Worm (Caenorhabditis elegans) whole organism, L3 larva: ENCODE measurements around the gene nas-27.

Experiments
- ZK546.5 ChIP-seq: sonication (generic microtip); optimal IDR thresholded peaks from 2 replicates; lab custom pipeline; 2017; ENCODE audit warnings: missing biosample characterization, missing genetic modification characterization
- aly-2 ChIP-seq: fragments of 150-350 bp; optimal IDR thresholded peaks from 2 replicates; lab custom pipeline; 2014; ENCODE audit warnings: missing biosample characterization, missing genetic modification characterization
- ama-1 ChIP-seq: fragments of 150-350 bp; optimal IDR thresholded peaks from 2 replicates; lab custom pipeline; 2018
- ceh-16 ChIP-seq: sonication (generic microtip); optimal IDR thresholded peaks from 2 replicates; lab custom pipeline; 2017; ENCODE audit warnings: missing biosample characterization, missing genetic modification characterization
- ceh-28 ChIP-seq: fragments of 150-350 bp; optimal IDR thresholded peaks from 2 replicates; lab custom pipeline; 2014; ENCODE audit warnings: missing biosample characterization, missing genetic modification reagents, missing genetic modification characterization
- ceh-82 ChIP-seq: fragments of 150-350 bp; optimal IDR thresholded peaks from 2 replicates; lab custom pipeline; 2014; ENCODE audit warnings: missing biosample characterization, missing genetic modification characterization
- ceh-9 ChIP-seq: sonication (generic microtip); optimal IDR thresholded peaks from 2 replicates; lab custom pipeline; 2018; ENCODE audit warnings: missing biosample characterization, missing genetic modification characterization
- egl-27 ChIP-seq: sonication (generic microtip); optimal IDR thresholded peaks from 4 replicates; lab custom pipeline; 2017; ENCODE audit warnings: missing biosample characterization, missing genetic modification reagents, missing genetic modification characterization
- egl-5 ChIP-seq: fragments of 150-350 bp; optimal IDR thresholded peaks from 2 replicates; lab custom pipeline; 2017; ENCODE audit warnings: missing biosample characterization, missing genetic modification reagents, missing genetic modification characterization, inconsistent platforms
- elt-1 ChIP-seq: fragments of 150-350 bp; optimal IDR thresholded peaks from 2 replicates; lab custom pipeline; 2014; ENCODE audit warnings: missing biosample characterization, missing genetic modification characterization
- elt-2 ChIP-seq: sonication (generic microtip); optimal IDR thresholded peaks from 2 replicates; lab custom pipeline; 2016; ENCODE audit warnings: missing genetic modification reagents, mild to moderate bottlenecking, missing genetic modification characterization, missing compliant biosample characterization
- elt-3 ChIP-seq, 3 experiments: fragments of 150-350 bp in 1 of 3; sonication (generic microtip) in 2 of 3; optimal IDR thresholded peaks; 2 replicates in 2 of 3; 4 replicates in 1 of 3; lab custom pipeline; 2014 to 2017; ENCODE audit warnings: missing biosample characterization in 3 of 3, missing genetic modification characterization in 3 of 3
- fkh-10 ChIP-seq: sonication (generic microtip); optimal IDR thresholded peaks from 2 replicates; lab custom pipeline; 2017; ENCODE audit warnings: missing biosample characterization, missing genetic modification reagents, missing genetic modification characterization
- fkh-2 ChIP-seq: fragments of 150-350 bp; optimal IDR thresholded peaks from 2 replicates; lab custom pipeline; 2014; ENCODE audit warnings: missing biosample characterization, missing genetic modification reagents, missing genetic modification characterization
- hmg-11 ChIP-seq: sonication (generic microtip); optimal IDR thresholded peaks from 2 replicates; lab custom pipeline; 2016; ENCODE audit warnings: missing genetic modification characterization, missing compliant biosample characterization
- jun-1 ChIP-seq: fragments of 150-350 bp; optimal IDR thresholded peaks from 2 replicates; lab custom pipeline; 2014; ENCODE audit warnings: missing biosample characterization, missing genetic modification reagents, missing genetic modification characterization
- lin-39 ChIP-seq: fragments of 150-350 bp; optimal IDR thresholded peaks from 2 replicates; lab custom pipeline; 2018; ENCODE audit warnings: missing biosample characterization, missing genetic modification reagents, missing genetic modification characterization
- lsy-12 ChIP-seq: sonication (generic microtip); optimal IDR thresholded peaks from 2 replicates; lab custom pipeline; 2016; ENCODE audit warnings: mild to moderate bottlenecking, missing genetic modification characterization, missing compliant biosample characterization
- mdl-1 ChIP-seq: fragments of 150-350 bp; optimal IDR thresholded peaks from 2 replicates; lab custom pipeline; 2014; ENCODE audit warnings: missing biosample characterization, missing genetic modification characterization
- mml-1 ChIP-seq: fragments of 150-350 bp; sonication (generic microtip); optimal IDR thresholded peaks from 3 replicates; lab custom pipeline; 2014; ENCODE audit warnings: missing biosample characterization, missing genetic modification characterization
- nhr-11 ChIP-seq: fragments of 150-350 bp; optimal IDR thresholded peaks from 2 replicates; lab custom pipeline; 2014; ENCODE audit warnings: missing biosample characterization, missing genetic modification characterization
- nhr-23 ChIP-seq: fragments of 150-350 bp; optimal IDR thresholded peaks from 2 replicates; lab custom pipeline; 2014; ENCODE audit warnings: missing biosample characterization, missing genetic modification reagents, missing genetic modification characterization
- nhr-237 ChIP-seq: fragments of 150-350 bp; optimal IDR thresholded peaks from 2 replicates; lab custom pipeline; 2014; ENCODE audit warnings: missing biosample characterization, missing genetic modification characterization
- nhr-25 ChIP-seq: sonication (generic microtip); optimal IDR thresholded peaks from 2 replicates; lab custom pipeline; 2017; ENCODE audit warnings: missing biosample characterization, missing genetic modification characterization
- nhr-28 ChIP-seq: fragments of 150-350 bp; optimal IDR thresholded peaks from 2 replicates; lab custom pipeline; 2014; ENCODE audit warnings: missing biosample characterization, missing genetic modification characterization
- nhr-43 ChIP-seq: sonication (generic microtip); optimal IDR thresholded peaks from 2 replicates; lab custom pipeline; 2016; ENCODE audit warnings: mild to moderate bottlenecking, missing genetic modification characterization, missing compliant biosample characterization; ENCODE audit not compliant: poor library complexity, severe bottlenecking
- nhr-67 ChIP-seq: fragments of 150-350 bp; optimal IDR thresholded peaks from 2 replicates; lab custom pipeline; 2014; ENCODE audit warnings: missing biosample characterization, missing genetic modification characterization
- nhr-76 ChIP-seq: fragments of 150-350 bp; sonication (generic microtip); optimal IDR thresholded peaks from 5 replicates; lab custom pipeline; 2014; ENCODE audit warnings: missing biosample characterization, missing genetic modification characterization
- pha-4 ChIP-seq: fragments of 150-350 bp; optimal IDR thresholded peaks from 2 replicates; lab custom pipeline; 2014; ENCODE audit warnings: missing biosample characterization, missing genetic modification reagents, missing genetic modification characterization
- pqm-1 ChIP-seq: fragments of 150-350 bp; optimal IDR thresholded peaks from 2 replicates; lab custom pipeline; 2017; ENCODE audit warnings: missing biosample characterization, missing genetic modification characterization, inconsistent platforms
- sea-2 ChIP-seq: fragments of 150-350 bp; sonication (generic microtip); optimal IDR thresholded peaks from 4 replicates; lab custom pipeline; 2014; ENCODE audit warnings: missing biosample characterization, missing genetic modification reagents, missing genetic modification characterization
- skn-1 ChIP-seq: fragments of 150-350 bp; optimal IDR thresholded peaks from 2 replicates; lab custom pipeline; 2014; ENCODE audit warnings: missing biosample characterization, missing genetic modification characterization
- snpc-4 ChIP-seq: fragments of 150-350 bp; optimal IDR thresholded peaks from 2 replicates; lab custom pipeline; 2014; ENCODE audit warnings: missing biosample characterization, missing genetic modification characterization
- tbx-2 ChIP-seq: sonication (generic microtip); optimal IDR thresholded peaks from 2 replicates; lab custom pipeline; 2016; ENCODE audit warnings: mild to moderate bottlenecking, missing genetic modification characterization, missing compliant biosample characterization
- unc-39 ChIP-seq: sonication (generic microtip); optimal IDR thresholded peaks from 4 replicates; lab custom pipeline; 2017; ENCODE audit warnings: missing biosample characterization, missing genetic modification characterization
- unc-62 ChIP-seq: fragments of 150-350 bp; sonication (generic microtip); optimal IDR thresholded peaks from 4 replicates; lab custom pipeline; 2014; ENCODE audit warnings: missing biosample characterization, missing genetic modification reagents, missing genetic modification characterization
- zag-1 ChIP-seq: fragments of 150-350 bp; optimal IDR thresholded peaks from 2 replicates; lab custom pipeline; 2014; ENCODE audit warnings: missing biosample characterization, missing genetic modification characterization
- ztf-4 ChIP-seq: fragments of 150-350 bp; optimal IDR thresholded peaks from 2 replicates; lab custom pipeline; 2014; ENCODE audit warnings: missing biosample characterization, missing genetic modification characterization

nas-27 gene

DNA sequence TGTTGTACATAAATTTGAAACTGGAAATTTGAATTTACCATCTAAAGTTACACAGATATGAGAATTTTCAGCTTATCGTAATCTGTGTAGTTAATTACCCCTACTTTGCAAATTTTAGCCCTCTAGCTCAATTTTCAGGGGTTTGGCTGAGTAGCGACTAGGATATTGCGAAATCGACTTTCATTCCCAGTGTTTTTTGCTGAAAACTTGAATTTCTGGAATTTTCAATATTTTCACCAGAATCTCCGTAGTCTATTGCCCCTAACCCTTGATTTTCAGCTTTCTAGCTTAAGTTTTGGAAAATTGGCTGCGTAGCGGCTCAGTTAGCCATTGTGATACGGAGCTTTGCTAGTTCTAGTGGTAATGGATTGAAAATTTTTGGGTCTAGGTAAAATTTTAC lies 22.0 kb downstream of the nas-27 start:
- TF ChIP-seq fkh-2 (no peak), egl-5 (tag; lab: Kevin White, UChicago) (no peak), ceh-82 (no peak), nhr-237 (no peak), snpc-4 (tag; lab: Kevin White, UChicago) (no peak), nhr-43 (tag; lab: Kevin White, UChicago) (no peak), elt-1 (no peak), nhr-23 (no peak), ztf-4 (tag; lab: Kevin White, UChicago) (no peak), elt-3 (tag; optimal IDR thresholded peaks at IDR 0.05; lab: Kevin White, UChicago) (no peak), ZK546.5 (no peak), hmg-11 (tag; lab: Kevin White, UChicago) (no peak), skn-1 (tag; lab: Kevin White, UChicago) (no peak), ama-1 (lab: Kevin White, UChicago) (no peak), nhr-28 (tag; lab: Kevin White, UChicago) (no peak), lsy-12 (tag; lab: Kevin White, UChicago) (no peak), ceh-9 (no peak), aly-2 (tag; lab: Kevin White, UChicago) (no peak)

DNA sequence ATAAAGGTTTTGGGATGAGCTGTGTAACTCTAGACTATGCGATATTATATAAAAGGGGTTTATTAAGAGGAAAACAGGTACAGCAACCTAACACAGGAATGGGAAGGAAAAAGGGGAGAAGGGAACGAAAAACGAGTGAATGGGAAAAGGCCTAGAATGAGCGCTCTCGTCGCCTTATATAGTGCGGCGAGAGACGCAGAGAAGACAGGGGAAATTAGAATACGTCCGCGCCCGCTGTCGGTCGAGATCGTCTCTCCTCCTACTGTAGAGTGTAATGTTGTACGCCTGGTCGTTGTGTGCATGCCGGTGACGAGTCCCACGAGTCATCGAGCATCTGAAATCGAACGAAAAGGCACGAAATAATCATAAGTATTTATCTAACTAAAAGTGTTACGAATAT lies 25.8 kb downstream of the nas-27 start:
- no peak for TF ChIP-seq zag-1 (tag; lab: Kevin White, UChicago)
- no peak for TF ChIP-seq ZK546.5
- TF ChIP-seq nhr-23 = no peak
- TF ChIP-seq elt-3 (tag; optimal IDR thresholded peaks at IDR 0.05; lab: Kevin White, UChicago) = no peak
- TF ChIP-seq mdl-1 (tag; lab: Kevin White, UChicago) = no peak
- TF ChIP-seq ztf-4 (tag; lab: Kevin White, UChicago) = no peak
- TF ChIP-seq egl-27 = no peak
- TF ChIP-seq unc-39 = no peak
- no peak for TF ChIP-seq jun-1
- no peak for TF ChIP-seq mml-1
- no peak for TF ChIP-seq sea-2

DNA sequence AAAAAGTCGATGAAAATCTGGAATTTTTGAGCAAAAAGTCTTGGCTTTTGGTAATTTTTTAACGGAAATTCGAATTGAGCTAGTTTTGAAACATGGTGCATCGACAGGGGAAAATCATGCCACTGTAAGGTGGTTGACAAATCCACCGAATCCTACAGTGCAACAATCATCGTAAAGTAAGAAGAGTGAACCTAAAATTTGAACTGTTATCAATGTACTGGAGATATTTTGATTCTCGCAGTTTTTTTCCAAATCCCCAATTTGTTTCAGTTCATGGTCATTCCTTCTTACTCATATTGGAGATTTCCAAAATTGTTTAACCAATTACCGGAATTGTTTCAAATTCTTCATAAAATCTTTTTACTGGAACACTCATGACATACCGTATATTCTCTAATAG lies 26.4 kb downstream of the nas-27 start:
- peak; percentile 30 for TF ChIP-seq elt-2
- no peak for TF ChIP-seq pqm-1 (tag; lab: Kevin White, UChicago)

DNA sequence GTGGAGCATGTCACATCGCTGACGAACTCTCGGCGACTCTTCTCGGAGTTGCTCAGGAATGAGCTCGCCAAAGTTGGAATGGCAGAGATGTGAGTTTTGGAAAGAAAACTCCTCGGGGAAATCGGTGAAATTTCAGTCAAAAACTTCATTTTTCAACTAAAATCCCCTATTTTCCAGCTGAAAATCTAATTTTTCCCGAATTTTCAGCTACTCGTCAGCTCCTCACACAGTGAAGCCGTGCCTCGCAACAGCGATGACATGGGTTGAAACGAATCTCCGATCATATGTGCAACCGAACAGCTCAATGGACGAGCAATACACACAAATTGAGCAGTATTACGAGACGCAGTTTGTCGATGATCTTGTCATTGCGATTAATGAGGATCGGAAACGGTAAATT lies 27.3 kb downstream of the nas-27 start:
- TF ChIP-seq aly-2 (tag; lab: Kevin White, UChicago) (no peak), unc-62 (GFP tag; lab: Kevin White, UChicago) (no peak), ama-1 (lab: Kevin White, UChicago) (no peak), nhr-25 (tag; lab: Kevin White, UChicago) (no peak), pqm-1 (tag; lab: Kevin White, UChicago) (no peak), nhr-76 (tag; lab: Kevin White, UChicago) (no peak), pha-4 (tag; lab: Kevin White, UChicago) (no peak), nhr-237 (no peak), ceh-82 (no peak), zag-1 (tag; lab: Kevin White, UChicago) (no peak)

DNA sequence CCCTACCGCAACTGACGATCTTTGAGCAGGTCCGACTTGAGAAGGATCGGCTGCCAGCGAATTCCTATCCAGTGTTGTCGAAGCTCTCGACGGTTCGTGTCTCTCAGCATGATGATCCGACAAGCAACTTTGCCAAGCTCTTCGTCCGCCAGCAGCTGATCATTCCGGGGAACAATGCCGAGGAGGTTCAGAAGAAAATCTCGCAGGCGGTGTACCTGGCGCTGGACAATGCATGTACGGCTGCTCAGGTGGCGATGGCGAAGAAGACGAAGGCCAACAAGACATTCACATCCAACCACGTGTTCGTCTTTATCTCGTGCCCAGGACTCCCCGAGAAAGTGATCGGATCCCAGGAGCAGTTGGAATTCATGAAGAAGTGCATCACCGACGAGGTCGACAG lies 29.7 kb downstream of the nas-27 start:
- TF ChIP-seq nhr-43 (tag; lab: Kevin White, UChicago) (no peak), unc-39 (no peak), nhr-67 (tag; lab: Kevin White, UChicago) (no peak), pha-4 (tag; lab: Kevin White, UChicago) (no peak), nhr-28 (tag; lab: Kevin White, UChicago) (no peak), mml-1 (no peak), skn-1 (tag; lab: Kevin White, UChicago) (no peak)
- TF ChIP-seq, all 47 proteins: peak for 0

DNA sequence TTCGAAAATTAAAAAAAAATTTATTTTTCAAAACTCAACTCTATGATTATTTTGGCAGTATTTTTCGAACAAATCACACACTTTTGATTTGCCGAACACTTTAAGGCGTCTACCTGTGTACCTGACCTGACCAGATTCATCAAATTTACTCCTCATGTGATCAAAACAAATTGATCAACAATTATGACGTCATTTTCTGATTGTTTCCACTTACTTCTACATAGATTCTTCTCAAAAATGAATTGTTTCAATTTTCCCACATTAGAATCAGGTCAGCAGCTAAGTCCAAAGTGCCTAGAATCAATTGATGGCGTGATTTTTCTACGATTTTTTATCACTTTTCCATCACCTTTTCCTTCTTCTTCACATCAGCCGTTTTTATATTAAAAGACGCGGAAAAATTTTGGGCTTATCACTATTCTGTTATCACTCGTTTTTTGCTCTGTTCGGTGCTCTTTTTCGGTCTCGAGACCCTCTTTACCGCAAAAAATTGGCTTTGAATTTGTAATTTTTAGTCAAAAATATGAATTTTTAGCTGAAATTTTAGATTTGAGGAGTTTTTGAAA lies 35.9 kb downstream of the nas-27 start:
- no peak for TF ChIP-seq snpc-4 (tag; lab: Kevin White, UChicago)
- TF ChIP-seq pha-4 (tag; lab: Kevin White, UChicago) = no peak
- no peak for TF ChIP-seq skn-1 (tag; lab: Kevin White, UChicago)
- TF ChIP-seq elt-3 (tag; optimal IDR thresholded peaks at IDR 0.05; lab: Kevin White, UChicago) = no peak
- no peak for TF ChIP-seq ceh-16
- TF ChIP-seq nhr-43 (tag; lab: Kevin White, UChicago) = peak; percentile 65
- no peak for TF ChIP-seq lsy-12 (tag; lab: Kevin White, UChicago)
- no peak for TF ChIP-seq nhr-67 (tag; lab: Kevin White, UChicago)
- TF ChIP-seq ceh-28 (tag; lab: Kevin White, UChicago) = no peak
- TF ChIP-seq elt-1 = no peak
- no peak for TF ChIP-seq ama-1 (lab: Kevin White, UChicago)
- TF ChIP-seq fkh-2 = no peak
- no peak for TF ChIP-seq fkh-10 (GFP tag; lab: Kevin White, UChicago)
- no peak for TF ChIP-seq ceh-9
- no peak for TF ChIP-seq aly-2 (tag; lab: Kevin White, UChicago)
- TF ChIP-seq unc-62 (GFP tag; lab: Kevin White, UChicago) = no peak
- no peak for TF ChIP-seq egl-27
- TF ChIP-seq nhr-11 (tag; lab: Kevin White, UChicago) = no peak
- peak; percentile 29 for TF ChIP-seq nhr-23
- no peak for TF ChIP-seq jun-1
- no peak for TF ChIP-seq mdl-1 (tag; lab: Kevin White, UChicago)
- TF ChIP-seq nhr-25 (tag; lab: Kevin White, UChicago) = no peak
- no peak for TF ChIP-seq mml-1
- peak; percentile 64 for TF ChIP-seq pqm-1 (tag; lab: Kevin White, UChicago)
- TF ChIP-seq tbx-2 (tag; lab: Kevin White, UChicago) = no peak
- peak; percentile 76 for TF ChIP-seq elt-2
- TF ChIP-seq lin-39 (tag; lab: Kevin White, UChicago) = no peak
- TF ChIP-seq ZK546.5 = no peak
